Fruit fly (Drosophila melanogaster) S2 (cell line): ENCODE results near the gene Tsp86D.

Experiments
- CG8478 ChIP-seq: fragments of >200 bp; optimal IDR thresholded peaks from 2 replicates; lab custom pipeline; 2018
- CTCF ChIP-seq, 2 experiments: fragments of >200 bp; optimal IDR thresholded peaks; 2 replicates each; lab custom pipeline; 2018

- TF ChIP-seq CG8478 (lab: Kevin White, UChicago) (no peak), CTCF (optimal IDR thresholded peaks at IDR 0.05; lab: Kevin White, UChicago) (no peak)
Measured at dm6 chr3R:10888300-10888632, 19.8 kb downstream of the Tsp86D start.
